Worm (Caenorhabditis elegans): ENCODE measurements around the gene M153.5.

DNA sequence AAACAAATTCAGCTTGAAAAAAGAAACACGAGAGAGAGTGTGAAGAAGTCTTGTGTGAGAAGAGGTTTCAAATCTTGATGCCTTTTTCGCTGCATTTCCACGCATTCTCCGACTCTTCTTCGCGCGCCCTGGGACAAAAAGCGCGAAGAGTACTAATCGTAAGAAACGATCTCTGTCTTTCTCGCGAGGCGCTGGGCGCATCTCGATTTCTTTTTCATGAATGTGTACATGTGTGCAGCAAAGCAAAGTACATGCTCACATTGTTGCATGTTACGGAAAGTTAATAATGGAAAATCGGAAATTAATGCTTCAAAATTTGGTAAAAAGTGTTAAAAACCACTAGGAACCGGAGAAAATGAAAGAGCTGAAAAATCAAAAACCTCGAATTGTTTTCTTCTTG is 33.7 kb downstream of the M153.5 start:
- no peak for TF ChIP-seq hmg-4 (GFP tag; optimal IDR thresholded peaks at IDR 0.05)
- no peak for TF ChIP-seq tra-4 (tag; optimal IDR thresholded peaks at IDR 0.05)
- TF ChIP-seq tbx-11 (GFP tag; IDR thresholded peaks at IDR 0.05): no peak
- TF ChIP-seq ama-1 (optimal IDR thresholded peaks at IDR 0.05): no peak
- TF ChIP-seq F13C5.2 (tag; optimal IDR thresholded peaks at IDR 0.05): no peak
- no peak for TF ChIP-seq flt-1 (GFP tag; IDR thresholded peaks at IDR 0.05)
- TF ChIP-seq B0310.2 (tag; optimal IDR thresholded peaks at IDR 0.05): no peak
- TF ChIP-seq scrt-1 (GFP tag; IDR thresholded peaks at IDR 0.05): no peak
- TF ChIP-seq ceh-36 (tag; optimal IDR thresholded peaks at IDR 0.05): no peak
- no peak for TF ChIP-seq pes-1 (GFP tag; IDR thresholded peaks at IDR 0.05)
- TF ChIP-seq hmbx-1 (tag; optimal IDR thresholded peaks at IDR 0.05): no peak
- TF ChIP-seq aly-1 (tag; optimal IDR thresholded peaks at IDR 0.05): no peak
- no peak for TF ChIP-seq hnd-1 (tag; optimal IDR thresholded peaks at IDR 0.05)
- no peak for TF ChIP-seq ets-7 (tag; optimal IDR thresholded peaks at IDR 0.05)

Measured in whole organism, early embryonic.